Fruit fly (Drosophila melanogaster) whole organism, prepupa: ENCODE data around the gene awd.

ENCODE experiments used
- CG8319 ChIP-seq: fragments of 200-800 bp; sonication (Bioruptor generic); optimal IDR thresholded peaks from 3 replicates; lab custom pipeline; 2016; ENCODE audit warnings: missing biosample characterization, missing genetic modification characterization
- Ets96B ChIP-seq: fragments of 200-800 bp; optimal IDR thresholded peaks from 2 replicates; lab custom pipeline; 2019; ENCODE audit warnings: missing biosample characterization, mild to moderate bottlenecking, missing genetic modification characterization, moderate library complexity
- Hr39 ChIP-seq: fragments of 200-800 bp; sonication (Bioruptor generic); optimal IDR thresholded peaks from 2 replicates; lab custom pipeline; 2016; ENCODE audit warnings: missing biosample characterization, missing genetic modification characterization
- Met ChIP-seq: fragments of 200-800 bp; sonication (Bioruptor generic); optimal IDR thresholded peaks from 3 replicates; lab custom pipeline; 2016; ENCODE audit warnings: missing biosample characterization, missing genetic modification characterization
- pdm3 ChIP-seq: fragments of 200-800 bp; sonication (Bioruptor generic); optimal IDR thresholded peaks from 3 replicates; lab custom pipeline; 2016; ENCODE audit warnings: missing biosample characterization, missing genetic modification characterization

dm6 chr3R:31709142-31709541 is 36.7 kb downstream of the awd start:
- TF ChIP-seq CG8319 (GFP tag; lab: Kevin White, UChicago) (no peak), Ets96B (tag; lab: Kevin White, UChicago) (no peak), pdm3 (GFP tag; lab: Kevin White, UChicago) (peak; percentile 32), Hr39 (GFP tag; lab: Kevin White, UChicago) (peak; percentile 46), Met (peak; percentile 42)
